Worm (Caenorhabditis elegans) whole organism, L1 larva: Measurements from ENCODE around the gene arf-5.

Experiments used
- fkh-4 ChIP-seq: sonication (generic microtip); optimal IDR thresholded peaks from 2 replicates; lab custom pipeline; 2016; ENCODE audit warnings: missing compliant biosample characterization, missing genetic modification characterization, borderline replicate concordance
- lin-13 ChIP-seq: fragments of 150-350 bp; optimal IDR thresholded peaks from 2 replicates; lab custom pipeline; 2014; ENCODE audit warnings: missing biosample characterization, missing genetic modification reagents, missing genetic modification characterization
- mdl-1 ChIP-seq, 2 experiments: fragments of 150-350 bp; optimal IDR thresholded peaks; 2 replicates each; lab custom pipeline; 2014 to 2017; ENCODE audit warnings: missing biosample characterization in 2 of 2, missing genetic modification characterization in 2 of 2, inconsistent platforms in 1 of 2
- nhr-77 ChIP-seq: fragments of 150-350 bp; optimal IDR thresholded peaks from 2 replicates; lab custom pipeline; 2014; ENCODE audit warnings: missing biosample characterization, missing genetic modification characterization
- snpc-4 ChIP-seq: fragments of 150-350 bp; optimal IDR thresholded peaks from 2 replicates; lab custom pipeline; 2014; ENCODE audit warnings: missing biosample characterization, missing genetic modification characterization
- unc-62 ChIP-seq: fragments of 150-350 bp; optimal IDR thresholded peaks from 2 replicates; lab custom pipeline; 2014; ENCODE audit warnings: missing biosample characterization, missing genetic modification reagents, missing genetic modification characterization

- TF ChIP-seq nhr-77 (no peak), lin-13 (GFP tag; lab: Kevin White, UChicago) (no peak), unc-62 (GFP tag; lab: Kevin White, UChicago) (no peak), snpc-4 (no peak), mdl-1 (tag; optimal IDR thresholded peaks at IDR 0.05; lab: Kevin White, UChicago) (no peak), fkh-4 (tag; lab: Kevin White, UChicago) (no peak)
Measured at ce11 chrIV:7956643-7957317, 25.5 kb upstream of the arf-5 start, which contains the start of gene csr-1.
